Fruit fly (Drosophila melanogaster) whole organism, embryonic: ENCODE results near the gene CG34327.

Experiments
- Atf-2 ChIP-seq: fragments of 200-800 bp; sonication (Bioruptor generic); optimal IDR thresholded peaks from 2 replicates; lab custom pipeline; 2016; ENCODE audit warnings: missing biosample characterization, missing genetic modification characterization
- Atf6 ChIP-seq: fragments of 200-800 bp; sonication (Bioruptor generic); IDR thresholded peaks from 2 replicates; pipeline ENCODE4 v1.3.6; 2022; ENCODE audit warnings: missing biosample characterization, missing genetic modification characterization
- Blimp-1 ChIP-seq: fragments of 200-800 bp; sonication (Bioruptor generic); optimal IDR thresholded peaks from 3 replicates; lab custom pipeline; 2018; ENCODE audit warnings: missing biosample characterization, missing genetic modification characterization, mild to moderate bottlenecking, moderate library complexity, missing genetic modification reagents
- Bteb2 ChIP-seq: fragments of 200-800 bp; sonication (Bioruptor generic); optimal IDR thresholded peaks from 2 replicates; lab custom pipeline; 2016; ENCODE audit warnings: missing biosample characterization, missing genetic modification characterization
- CG10431 ChIP-seq: fragments of 200-800 bp; sonication (Bioruptor generic); optimal IDR thresholded peaks from 3 replicates; lab custom pipeline; 2018; ENCODE audit warnings: missing biosample characterization, mild to moderate bottlenecking, missing genetic modification characterization
- CG11504 ChIP-seq: fragments of 200-800 bp; sonication (Bioruptor generic); optimal IDR thresholded peaks from 3 replicates; lab custom pipeline; 2019; ENCODE audit warnings: missing biosample characterization, mild to moderate bottlenecking, missing genetic modification characterization, moderate library complexity
- CG11696 ChIP-seq: fragments of 200-800 bp; sonication (Bioruptor generic); IDR thresholded peaks from 2 replicates; pipeline ENCODE4 v1.3.6; 2022; ENCODE audit warnings: missing biosample characterization, missing genetic modification characterization
- CG12219 ChIP-seq: fragments of 200-800 bp; sonication (Bioruptor generic); optimal IDR thresholded peaks from 3 replicates; lab custom pipeline; 2018; ENCODE audit warnings: missing biosample characterization, mild to moderate bottlenecking, missing genetic modification characterization
- CG13424 ChIP-seq: fragments of 200-800 bp; sonication (Bioruptor generic); optimal IDR thresholded peaks from 2 replicates; lab custom pipeline; 2019; ENCODE audit warnings: missing biosample characterization, mild to moderate bottlenecking, missing genetic modification characterization, moderate library complexity
- CG14965 ChIP-seq: fragments of 200-800 bp; sonication (Bioruptor generic); optimal IDR thresholded peaks from 2 replicates; lab custom pipeline; 2016; ENCODE audit warnings: missing biosample characterization, missing genetic modification characterization, borderline replicate concordance
- CG17829 ChIP-seq: fragments of 200-800 bp; optimal IDR thresholded peaks from 2 replicates; lab custom pipeline; 2019; ENCODE audit warnings: missing biosample characterization, mild to moderate bottlenecking, missing genetic modification characterization, moderate library complexity
- CG17912 ChIP-seq: fragments of 200-800 bp; sonication (Bioruptor generic); optimal IDR thresholded peaks from 2 replicates; lab custom pipeline; 2018; ENCODE audit warnings: missing biosample characterization, mild to moderate bottlenecking, missing genetic modification characterization
- CG18599 ChIP-seq: fragments of 200-800 bp; sonication (Bioruptor generic); optimal IDR thresholded peaks from 3 replicates; lab custom pipeline; 2017; ENCODE audit warnings: missing biosample characterization, missing genetic modification characterization, mild to moderate bottlenecking, moderate library complexity, missing genetic modification reagents
- CG2678 ChIP-seq: fragments of 200-800 bp; sonication (Bioruptor generic); optimal IDR thresholded peaks from 3 replicates; lab custom pipeline; 2019; ENCODE audit warnings: missing biosample characterization, mild to moderate bottlenecking, missing genetic modification characterization, moderate library complexity
- CG30403 ChIP-seq: fragments of 200-800 bp; sonication (Bioruptor generic); optimal IDR thresholded peaks from 3 replicates; lab custom pipeline; 2016; ENCODE audit warnings: missing biosample characterization, missing genetic modification characterization
- CG31224 ChIP-seq: fragments of 200-800 bp; sonication (Bioruptor generic); IDR thresholded peaks from 2 replicates; pipeline ENCODE4 v1.3.6; 2022; ENCODE audit warnings: missing biosample characterization, missing genetic modification characterization
- CG4617 ChIP-seq: fragments of 200-800 bp; sonication (Bioruptor generic); optimal IDR thresholded peaks from 3 replicates; lab custom pipeline; 2016; ENCODE audit warnings: missing biosample characterization, missing genetic modification characterization, borderline replicate concordance
- CG6765 ChIP-seq: fragments of 200-800 bp; sonication (Bioruptor generic); optimal IDR thresholded peaks from 3 replicates; lab custom pipeline; 2017; ENCODE audit warnings: missing biosample characterization, mild to moderate bottlenecking, missing genetic modification characterization
- CG6791 ChIP-seq: fragments of 200-800 bp; sonication (Bioruptor generic); IDR thresholded peaks from 3 replicates; pipeline ENCODE4 v1.3.6; 2022; ENCODE audit warnings: missing biosample characterization, missing genetic modification characterization; ENCODE audit not compliant: partially characterized antibody
- CG6854 ChIP-seq: fragments of 200-800 bp; sonication (Bioruptor generic); optimal IDR thresholded peaks from 3 replicates; lab custom pipeline; 2017; ENCODE audit warnings: missing biosample characterization, mild to moderate bottlenecking, missing genetic modification characterization
- CG8478 ChIP-seq: fragments of >200 bp; optimal IDR thresholded peaks from 2 replicates; lab custom pipeline; 2018
- CG9437 ChIP-seq: fragments of 200-800 bp; sonication (Bioruptor generic); optimal IDR thresholded peaks from 2 replicates; lab custom pipeline; 2018; ENCODE audit warnings: missing biosample characterization, mild to moderate bottlenecking, missing genetic modification characterization
- D19B ChIP-seq: fragments of 200-800 bp; sonication (Bioruptor generic); optimal IDR thresholded peaks from 2 replicates; lab custom pipeline; 2017; ENCODE audit warnings: missing biosample characterization, mild to moderate bottlenecking, missing genetic modification characterization
- Dbx ChIP-seq: fragments of 200-800 bp; sonication (Bioruptor generic); IDR thresholded peaks from 3 replicates; pipeline ENCODE4 v1.3.6; 2022; ENCODE audit warnings: missing biosample characterization, missing genetic modification characterization
- E2f2 ChIP-seq: fragments of 200-800 bp; sonication (Bioruptor generic); IDR thresholded peaks from 2 replicates; pipeline ENCODE4 v1.3.6; 2022; ENCODE audit warnings: missing biosample characterization, missing genetic modification characterization
- Fer1 ChIP-seq: fragments of 200-800 bp; sonication (Bioruptor generic); optimal IDR thresholded peaks from 2 replicates; lab custom pipeline; 2017; ENCODE audit warnings: missing biosample characterization, mild to moderate bottlenecking, missing genetic modification characterization
- Gsc ChIP-seq: fragments of 200-800 bp; sonication (Bioruptor generic); IDR thresholded peaks from 2 replicates; pipeline ENCODE4 v1.3.6; 2022; ENCODE audit warnings: missing biosample characterization, missing genetic modification characterization
- Hand ChIP-seq: fragments of 200-800 bp; sonication (Bioruptor generic); optimal IDR thresholded peaks from 2 replicates; lab custom pipeline; 2017; ENCODE audit warnings: mild to moderate bottlenecking, missing biosample characterization, missing genetic modification reagents, missing genetic modification characterization
- Hey ChIP-seq: fragments of 200-800 bp; sonication (Bioruptor generic); optimal IDR thresholded peaks from 3 replicates; lab custom pipeline; 2018; ENCODE audit warnings: missing biosample characterization, mild to moderate bottlenecking, missing genetic modification characterization
- Lpt ChIP-seq: fragments of >200 bp; optimal IDR thresholded peaks from 2 replicates; lab custom pipeline; 2018; ENCODE audit warnings: missing biosample characterization, missing genetic modification characterization
- Oaz ChIP-seq: fragments of 200-800 bp; sonication (Bioruptor generic); IDR thresholded peaks from 2 replicates; pipeline ENCODE4 v1.3.6; 2022; ENCODE audit warnings: missing biosample characterization, missing genetic modification characterization
- Opbp ChIP-seq: fragments of 200-800 bp; sonication (Bioruptor generic); IDR thresholded peaks from 3 replicates; pipeline ENCODE4 v1.3.6; 2022; ENCODE audit warnings: missing biosample characterization, missing genetic modification characterization; ENCODE audit not compliant: partially characterized antibody
- Pdp1 ChIP-seq, 2 experiments: fragments of 200-800 bp; sonication (Bioruptor generic); optimal IDR thresholded peaks; 3 replicates each; lab custom pipeline; 2016; ENCODE audit warnings: missing biosample characterization in 2 of 2, missing genetic modification characterization in 2 of 2, mild to moderate bottlenecking in 1 of 2, moderate library complexity in 1 of 2
- Ravus ChIP-seq: fragments of 200-800 bp; sonication (Bioruptor generic); IDR thresholded peaks from 2 replicates; pipeline ENCODE4 v1.3.6; 2022; ENCODE audit warnings: missing biosample characterization, missing genetic modification characterization
- Vsx1 ChIP-seq: fragments of 200-800 bp; sonication (Bioruptor generic); optimal IDR thresholded peaks from 2 replicates; lab custom pipeline; 2017; ENCODE audit warnings: missing biosample characterization, mild to moderate bottlenecking, missing genetic modification characterization, missing genetic modification reagents
- Xbp1 ChIP-seq: fragments of 200-800 bp; sonication (Bioruptor generic); optimal IDR thresholded peaks from 3 replicates; lab custom pipeline; 2016; ENCODE audit warnings: missing biosample characterization, mild to moderate bottlenecking, missing genetic modification characterization
- ara ChIP-seq: fragments of 200-800 bp; sonication (Bioruptor generic); IDR thresholded peaks from 2 replicates; pipeline ENCODE4 v1.3.6; 2022; ENCODE audit warnings: missing biosample characterization, missing genetic modification characterization
- ato ChIP-seq: fragments of 200-800 bp; sonication (Bioruptor generic); IDR thresholded peaks from 2 replicates; pipeline ENCODE4 v1.3.6; 2022; ENCODE audit warnings: missing biosample characterization, missing genetic modification characterization; ENCODE audit not compliant: partially characterized antibody
- bbx ChIP-seq: fragments of 200-800 bp; sonication (Bioruptor generic); IDR thresholded peaks from 2 replicates; pipeline ENCODE4 v1.3.6; 2022; ENCODE audit warnings: missing biosample characterization, missing genetic modification characterization; ENCODE audit not compliant: partially characterized antibody
- cg ChIP-seq: fragments of 200-800 bp; sonication (Bioruptor generic); optimal IDR thresholded peaks from 3 replicates; lab custom pipeline; 2019; ENCODE audit warnings: missing biosample characterization, mild to moderate bottlenecking, missing genetic modification characterization, moderate library complexity
- gem ChIP-seq: fragments of 200-800 bp; sonication (Bioruptor generic); optimal IDR thresholded peaks from 2 replicates; lab custom pipeline; 2019; ENCODE audit warnings: missing biosample characterization, mild to moderate bottlenecking, missing genetic modification characterization, moderate library complexity
- gsb ChIP-seq: fragments of 200-800 bp; sonication (Bioruptor generic); IDR thresholded peaks from 2 replicates; pipeline ENCODE4 v1.3.6; 2022; ENCODE audit warnings: missing biosample characterization, missing genetic modification characterization
- mam ChIP-seq: fragments of 200-800 bp; sonication (Bioruptor generic); optimal IDR thresholded peaks from 3 replicates; lab custom pipeline; 2016; ENCODE audit warnings: missing biosample characterization, missing genetic modification characterization
- nmo ChIP-seq: fragments of 200-800 bp; sonication (Bioruptor generic); optimal IDR thresholded peaks from 2 replicates; lab custom pipeline; 2018; ENCODE audit warnings: missing biosample characterization, mild to moderate bottlenecking, missing genetic modification characterization, moderate library complexity
- oc ChIP-seq: fragments of 200-800 bp; sonication (Bioruptor generic); optimal IDR thresholded peaks from 2 replicates; lab custom pipeline; 2018; ENCODE audit warnings: missing biosample characterization, mild to moderate bottlenecking, missing genetic modification characterization, moderate library complexity
- seq ChIP-seq: fragments of 200-800 bp; sonication (Bioruptor generic); IDR thresholded peaks from 2 replicates; pipeline ENCODE4 v1.3.6; 2022; ENCODE audit warnings: missing biosample characterization, missing genetic modification characterization
- sim ChIP-seq: fragments of 200-800 bp; sonication (Bioruptor generic); IDR thresholded peaks from 2 replicates; pipeline ENCODE4 v1.3.6; 2022; ENCODE audit warnings: missing biosample characterization, missing genetic modification characterization
- unpg ChIP-seq: fragments of 200-800 bp; sonication (Bioruptor generic); optimal IDR thresholded peaks from 3 replicates; lab custom pipeline; 2018; ENCODE audit warnings: missing biosample characterization, mild to moderate bottlenecking, missing genetic modification characterization, moderate library complexity
- usp ChIP-seq: fragments of >200 bp; optimal IDR thresholded peaks from 2 replicates; lab custom pipeline; 2017; ENCODE audit warnings: missing biosample characterization, missing genetic modification characterization
- zfh2 ChIP-seq: fragments of 200-800 bp; sonication (Bioruptor generic); optimal IDR thresholded peaks from 2 replicates; lab custom pipeline; 2016; ENCODE audit warnings: missing biosample characterization, missing genetic modification characterization

CG34327 gene

DNA sequence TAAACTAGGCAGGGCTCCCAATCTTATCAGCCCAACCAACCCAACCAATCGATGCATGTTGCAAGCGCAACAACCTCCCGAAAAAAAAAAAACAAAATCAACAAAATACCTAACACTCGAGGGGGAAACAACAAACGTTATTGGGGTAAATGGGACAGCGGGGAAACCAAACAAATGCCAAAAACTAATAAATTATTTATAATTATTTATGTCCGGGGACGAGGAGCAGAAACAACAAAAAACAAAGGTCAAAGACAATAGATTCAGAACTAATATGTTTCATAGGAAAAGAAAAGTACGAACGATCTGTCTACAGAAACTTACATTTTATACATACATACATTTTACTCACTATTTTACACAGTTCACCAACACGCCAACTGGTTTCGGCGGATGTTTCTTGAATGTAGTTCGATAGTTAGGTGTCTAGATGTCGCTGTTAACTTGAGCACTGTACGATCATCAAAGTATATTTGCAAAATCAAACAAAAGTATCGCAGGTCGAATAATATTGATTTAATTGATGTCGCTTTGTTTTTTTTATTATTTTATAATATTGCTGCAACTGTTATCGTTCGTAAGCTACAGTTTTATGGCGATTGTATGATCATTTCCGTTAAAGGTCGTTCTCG, 47.9 kb downstream of the CG34327 start (continued):
- TF ChIP-seq Bteb2 (no peak), CG17829 (peak; percentile 27), CG31224 (GFP tag; lab: Robert Waterston, UW) (no peak), CG13424 (tag; lab: Kevin White, UChicago) (peak; percentile 18), bbx (peak; percentile 42; the same call in 1 of the 2 replicates), Gsc (no peak), ato (GFP tag; lab: Robert Waterston, UW) (no peak), usp (GFP tag; lab: Kevin White, UChicago) (no peak), CG6765 (no peak), oc (tag; lab: Kevin White, UChicago) (no peak), CG2678 (tag; lab: Kevin White, UChicago) (no peak), Fer1 (no peak), CG4617 (GFP tag; lab: Kevin White, UChicago) (no peak), seq (GFP tag; lab: Robert Waterston, UW) (no peak), ara (GFP tag; lab: Robert Waterston, UW) (no peak), CG6854 (no peak), cg (GFP tag; lab: Kevin White, UChicago) (no peak), nmo (GFP tag; lab: Kevin White, UChicago) (peak; percentile 13), Vsx1 (no peak), gem (tag; lab: Kevin White, UChicago) (peak; percentile 51), Pdp1 (GFP tag; optimal IDR thresholded peaks at IDR 0.05; lab: Kevin White, UChicago) (peak; percentile 31 to 32), CG14965 (GFP tag; lab: Kevin White, UChicago) (no peak), Xbp1 (GFP tag; lab: Kevin White, UChicago) (peak; percentile 55), CG17912 (GFP tag; lab: Kevin White, UChicago) (no peak), Hand (GFP tag; lab: Kevin White, UChicago) (no peak), CG9437 (no peak), Oaz (GFP tag; lab: Robert Waterston, UW) (no peak), CG11504 (tag; lab: Kevin White, UChicago) (peak; percentile 69), CG30403 (GFP tag; lab: Kevin White, UChicago) (peak; percentile 54), CG10431 (GFP tag; lab: Kevin White, UChicago) (no peak), Ravus (no peak), Blimp-1 (GFP tag; lab: Kevin White, UChicago) (peak; percentile 8), zfh2 (no peak), unpg (GFP tag; lab: Kevin White, UChicago) (peak; percentile 6), CG12219 (GFP tag; lab: Kevin White, UChicago) (no peak), D19B (GFP tag; lab: Kevin White, UChicago) (no peak), Dbx (GFP tag; lab: Robert Waterston, UW) (peak; percentile 68; the same call in 1 of the 3 replicates), Atf6 (no peak), Atf-2 (GFP tag; lab: Kevin White, UChicago) (no peak), CG8478 (no peak), Lpt (no peak), CG18599 (GFP tag; lab: Kevin White, UChicago) (no peak), E2f2 (GFP tag; lab: Robert Waterston, UW) (no peak), CG11696 (no peak), gsb (GFP tag; lab: Robert Waterston, UW) (no peak), Hey (tag; lab: Kevin White, UChicago) (no peak), mam (GFP tag; lab: Kevin White, UChicago) (peak; percentile 35), CG6791 (GFP tag; lab: Robert Waterston, UW) (peak; percentile 54; the same call in 2 of the 3 replicates), Opbp (GFP tag; lab: Robert Waterston, UW) (no peak), sim (no peak)
